Fruit fly (Drosophila melanogaster) whole organism, embryonic: ENCODE measurements around the gene CG10165.
A peak's percentile ranks its signal among the peaks of the same experiment; 100 is the strongest.

Experiments
- Aef1 ChIP-seq: fragments of 200-800 bp; sonication (Bioruptor generic); IDR thresholded peaks from 3 replicates; pipeline ENCODE4 v1.3.6; 2022; ENCODE audit warnings: missing biosample characterization, missing genetic modification characterization
- Awh ChIP-seq: fragments of 200-800 bp; sonication (Bioruptor generic); IDR thresholded peaks from 2 replicates; pipeline ENCODE4, ENCODE4 v1.3.6; 2022; ENCODE audit warnings: missing biosample characterization, missing genetic modification characterization
- CG10209 ChIP-seq: fragments of 200-800 bp; sonication (Bioruptor generic); optimal IDR thresholded peaks from 3 replicates; lab custom pipeline; 2017; ENCODE audit warnings: missing biosample characterization, mild to moderate bottlenecking, missing genetic modification characterization, missing genetic modification reagents
- CG10959 ChIP-seq: fragments of 200-800 bp; sonication (Bioruptor generic); IDR thresholded peaks from 2 replicates; pipeline ENCODE4 v1.3.6; 2022; ENCODE audit warnings: missing biosample characterization, missing genetic modification characterization
- CG10979 ChIP-seq: fragments of 200-800 bp; sonication (Bioruptor generic); optimal IDR thresholded peaks from 2 replicates; lab custom pipeline; 2018; ENCODE audit warnings: missing biosample characterization, mild to moderate bottlenecking, missing genetic modification characterization, moderate library complexity
- CG11696 ChIP-seq: fragments of 200-800 bp; sonication (Bioruptor generic); IDR thresholded peaks from 2 replicates; pipeline ENCODE4 v1.3.6; 2022; ENCODE audit warnings: missing biosample characterization, missing genetic modification characterization
- CG16815 ChIP-seq: fragments of 200-800 bp; sonication (Bioruptor generic); optimal IDR thresholded peaks from 3 replicates; lab custom pipeline; 2017; ENCODE audit warnings: missing biosample characterization, mild to moderate bottlenecking, missing genetic modification characterization
- CG17186 ChIP-seq: fragments of 200-800 bp; sonication (Bioruptor generic); optimal IDR thresholded peaks from 3 replicates; lab custom pipeline; 2017; ENCODE audit warnings: missing biosample characterization, missing genetic modification reagents, missing genetic modification characterization
- CG18764 ChIP-seq: fragments of 200-800 bp; sonication (Bioruptor generic); optimal IDR thresholded peaks from 3 replicates; lab custom pipeline; 2016; ENCODE audit warnings: missing biosample characterization, missing genetic modification characterization
- CG30403 ChIP-seq: fragments of 200-800 bp; sonication (Bioruptor generic); optimal IDR thresholded peaks from 3 replicates; lab custom pipeline; 2016; ENCODE audit warnings: missing biosample characterization, missing genetic modification characterization
- CG31365 ChIP-seq: fragments of 200-800 bp; sonication (Bioruptor generic); optimal IDR thresholded peaks from 2 replicates; lab custom pipeline; 2018; ENCODE audit warnings: missing biosample characterization, mild to moderate bottlenecking, missing genetic modification characterization
- CG33213 ChIP-seq: fragments of 200-800 bp; sonication (Bioruptor generic); optimal IDR thresholded peaks from 3 replicates; lab custom pipeline; 2016; ENCODE audit warnings: missing biosample characterization, missing genetic modification characterization
- CG34224 ChIP-seq: fragments of 200-800 bp; sonication (Bioruptor generic); IDR thresholded peaks from 3 replicates; pipeline ENCODE4 v1.3.6; 2022; ENCODE audit warnings: missing biosample characterization, missing genetic modification characterization; ENCODE audit not compliant: partially characterized antibody
- CG4617 ChIP-seq: fragments of 200-800 bp; sonication (Bioruptor generic); optimal IDR thresholded peaks from 3 replicates; lab custom pipeline; 2016; ENCODE audit warnings: missing biosample characterization, missing genetic modification characterization, borderline replicate concordance
- CG6272 ChIP-seq: fragments of 200-800 bp; sonication (Bioruptor generic); IDR thresholded peaks from 2 replicates; pipeline ENCODE4 v1.3.6; 2022; ENCODE audit warnings: missing biosample characterization, missing genetic modification characterization
- CG6765 ChIP-seq: fragments of 200-800 bp; sonication (Bioruptor generic); optimal IDR thresholded peaks from 3 replicates; lab custom pipeline; 2017; ENCODE audit warnings: missing biosample characterization, mild to moderate bottlenecking, missing genetic modification characterization
- CG6854 ChIP-seq: fragments of 200-800 bp; sonication (Bioruptor generic); optimal IDR thresholded peaks from 3 replicates; lab custom pipeline; 2017; ENCODE audit warnings: missing biosample characterization, mild to moderate bottlenecking, missing genetic modification characterization
- CG7556 ChIP-seq: fragments of 200-800 bp; sonication (Bioruptor generic); optimal IDR thresholded peaks from 2 replicates; lab custom pipeline; 2017; ENCODE audit warnings: missing biosample characterization, mild to moderate bottlenecking, missing genetic modification characterization
- CG8290 ChIP-seq, 3 experiments: fragments of 200-800 bp; sonication (Bioruptor generic); optimal IDR thresholded peaks; 2 replicates each; lab custom pipeline; 2016 to 2019; ENCODE audit warnings: missing biosample characterization in 3 of 3, missing genetic modification characterization in 3 of 3, mild to moderate bottlenecking in 2 of 3, moderate library complexity in 1 of 3
- CG8478 ChIP-seq: fragments of >200 bp; optimal IDR thresholded peaks from 2 replicates; lab custom pipeline; 2018
- CTCF ChIP-seq: fragments of 200-800 bp; sonication (Bioruptor generic); optimal IDR thresholded peaks from 2 replicates; lab custom pipeline; 2017; ENCODE audit warnings: missing biosample characterization, mild to moderate bottlenecking, missing genetic modification characterization, moderate library complexity
- CkIIα-i1 ChIP-seq: fragments of 200-800 bp; sonication (Bioruptor generic); IDR thresholded peaks from 2 replicates; pipeline ENCODE4 v1.3.6; 2022; ENCODE audit warnings: missing biosample characterization, missing genetic modification characterization
- D19B ChIP-seq: fragments of 200-800 bp; sonication (Bioruptor generic); optimal IDR thresholded peaks from 2 replicates; lab custom pipeline; 2017; ENCODE audit warnings: missing biosample characterization, mild to moderate bottlenecking, missing genetic modification characterization
- Dad ChIP-seq: fragments of 200-800 bp; sonication (Bioruptor generic); optimal IDR thresholded peaks from 3 replicates; lab custom pipeline; 2016; ENCODE audit warnings: missing biosample characterization, missing genetic modification characterization
- Ets65A ChIP-seq: fragments of 200-800 bp; sonication (Bioruptor generic); peaks from one replicate; lab custom pipeline; 2016; ENCODE audit warnings: missing biosample characterization, missing genetic modification characterization
- H15 ChIP-seq: fragments of 200-800 bp; sonication (Bioruptor generic); IDR thresholded peaks from 3 replicates; pipeline ENCODE4 v1.3.6; 2022; ENCODE audit warnings: missing biosample characterization, missing genetic modification characterization
- HHEX ChIP-seq: fragments of 200-800 bp; sonication (Bioruptor generic); optimal IDR thresholded peaks from 3 replicates; lab custom pipeline; 2017; ENCODE audit warnings: missing biosample characterization, mild to moderate bottlenecking, missing genetic modification characterization, missing genetic modification reagents
- Lim3 ChIP-seq: fragments of 200-800 bp; sonication (Bioruptor generic); IDR thresholded peaks from 2 replicates; pipeline ENCODE4 v1.3.6; 2022; ENCODE audit warnings: missing biosample characterization, missing genetic modification characterization
- NC2α ChIP-seq: fragments of 200-800 bp; sonication (Bioruptor generic); optimal IDR thresholded peaks from 2 replicates; lab custom pipeline; 2016; ENCODE audit warnings: missing biosample characterization, missing genetic modification characterization
- Ptx1 ChIP-seq: fragments of 200-800 bp; sonication (Bioruptor generic); IDR thresholded peaks from 2 replicates; pipeline ENCODE4 v1.3.6; 2022; ENCODE audit warnings: missing biosample characterization, missing genetic modification characterization
- Stat92E ChIP-seq, 3 experiments: fragments of >200 bp in 2 of 3; fragments of 200-800 bp in 1 of 3; sonication (Bioruptor generic) in 1 of 3; optimal IDR thresholded peaks; 2 replicates each; lab custom pipeline; 2017 to 2019; ENCODE audit warnings: missing biosample characterization in 3 of 3, missing genetic modification characterization in 3 of 3, mild to moderate bottlenecking in 1 of 3, moderate library complexity in 1 of 3
- bcd ChIP-seq: fragments of 200-800 bp; sonication (Bioruptor generic); optimal IDR thresholded peaks from 2 replicates; lab custom pipeline; 2017; ENCODE audit warnings: missing biosample characterization, mild to moderate bottlenecking, missing genetic modification characterization
- cato ChIP-seq: fragments of 200-800 bp; sonication (Bioruptor generic); optimal IDR thresholded peaks from 2 replicates; lab custom pipeline; 2016; ENCODE audit warnings: missing biosample characterization, missing genetic modification characterization, borderline replicate concordance
- ci ChIP-seq: fragments of 200-800 bp; sonication (Bioruptor generic); IDR thresholded peaks from 3 replicates; pipeline ENCODE4 v1.3.6; 2022; ENCODE audit warnings: missing biosample characterization, missing genetic modification characterization
- ems ChIP-seq: fragments of 200-800 bp; sonication (Bioruptor generic); optimal IDR thresholded peaks from 3 replicates; lab custom pipeline; 2016; ENCODE audit warnings: missing biosample characterization, missing genetic modification characterization
- en ChIP-seq: fragments of 200-800 bp; sonication (Bioruptor generic); optimal IDR thresholded peaks from 2 replicates; lab custom pipeline; 2016; ENCODE audit warnings: missing biosample characterization, missing genetic modification characterization
- fd3F ChIP-seq: fragments of 200-800 bp; sonication (Bioruptor generic); optimal IDR thresholded peaks from 2 replicates; lab custom pipeline; 2018; ENCODE audit warnings: missing biosample characterization, mild to moderate bottlenecking, missing genetic modification characterization, moderate library complexity
- gcm2 ChIP-seq: fragments of 200-800 bp; sonication (Bioruptor generic); optimal IDR thresholded peaks from 2 replicates; lab custom pipeline; 2016; ENCODE audit warnings: missing biosample characterization, missing genetic modification characterization
- jing ChIP-seq: fragments of 200-800 bp; sonication (Bioruptor generic); optimal IDR thresholded peaks from 2 replicates; lab custom pipeline; 2018; ENCODE audit warnings: missing biosample characterization, mild to moderate bottlenecking, missing genetic modification characterization
- jumu ChIP-seq: fragments of 200-800 bp; sonication (Bioruptor generic); optimal IDR thresholded peaks from 3 replicates; lab custom pipeline; 2016; ENCODE audit warnings: missing biosample characterization, missing genetic modification characterization
- mirr ChIP-seq: fragments of 200-800 bp; sonication (Bioruptor generic); optimal IDR thresholded peaks from 3 replicates; lab custom pipeline; 2018; ENCODE audit warnings: missing biosample characterization, mild to moderate bottlenecking, missing genetic modification characterization
- nerfin-1 ChIP-seq: fragments of 200-800 bp; sonication (Bioruptor generic); optimal IDR thresholded peaks from 3 replicates; lab custom pipeline; 2019; ENCODE audit warnings: missing biosample characterization, mild to moderate bottlenecking, missing genetic modification characterization, moderate library complexity
- nerfin-2 ChIP-seq: fragments of 200-800 bp; sonication (Bioruptor generic); IDR thresholded peaks from 2 replicates; pipeline ENCODE4 v1.3.6; 2022; ENCODE audit warnings: missing biosample characterization, missing genetic modification characterization; ENCODE audit not compliant: partially characterized antibody
- odd ChIP-seq: fragments of 200-800 bp; sonication (Bioruptor generic); optimal IDR thresholded peaks from 2 replicates; lab custom pipeline; 2017; ENCODE audit warnings: missing biosample characterization, mild to moderate bottlenecking, missing genetic modification characterization
- pnt ChIP-seq: fragments of 200-800 bp; sonication (Bioruptor generic); optimal IDR thresholded peaks from 3 replicates; lab custom pipeline; 2016; ENCODE audit warnings: missing biosample characterization, missing genetic modification characterization
- sc ChIP-seq, 3 experiments: fragments of >200 bp in 2 of 3; fragments of 200-800 bp in 1 of 3; sonication (Bioruptor generic) in 1 of 3; optimal IDR thresholded peaks; 2 replicates in 2 of 3; 3 replicates in 1 of 3; lab custom pipeline; 2017; ENCODE audit warnings: mild to moderate bottlenecking in 1 of 3, missing biosample characterization in 1 of 3, missing genetic modification characterization in 1 of 3, missing genetic modification reagents in 1 of 3
- shn ChIP-seq: fragments of 200-800 bp; sonication (Bioruptor generic); optimal IDR thresholded peaks from 3 replicates; lab custom pipeline; 2016; ENCODE audit warnings: missing biosample characterization, missing genetic modification characterization
- tgo ChIP-seq: fragments of 200-800 bp; sonication (Bioruptor generic); IDR thresholded peaks from 3 replicates; pipeline ENCODE4 v1.3.6; 2022; ENCODE audit warnings: missing biosample characterization, missing genetic modification characterization
- trem ChIP-seq: fragments of 200-800 bp; optimal IDR thresholded peaks from 3 replicates; lab custom pipeline; 2019; ENCODE audit warnings: missing biosample characterization, mild to moderate bottlenecking, missing genetic modification characterization, moderate library complexity
- tx ChIP-seq: fragments of 200-800 bp; sonication (Bioruptor generic); optimal IDR thresholded peaks from 2 replicates; lab custom pipeline; 2016; ENCODE audit warnings: missing biosample characterization, missing genetic modification characterization
- usp ChIP-seq: fragments of >200 bp; optimal IDR thresholded peaks from 2 replicates; lab custom pipeline; 2017; ENCODE audit warnings: missing biosample characterization, missing genetic modification characterization

The CG10165 gene

dm6 chr2L:19508361-19508918, 21.7 kb downstream of the CG10165 start, which contains the start of gene cyst (continued):
- TF ChIP-seq tgo (no peak), CG31365 (tag; lab: Kevin White, UChicago) (no peak), ems (GFP tag; lab: Kevin White, UChicago) (no peak), NC2α (GFP tag; lab: Kevin White, UChicago) (no peak), nerfin-2 (peak; percentile 90), tx (GFP tag; lab: Kevin White, UChicago) (peak; percentile 24), Dad (GFP tag; lab: Kevin White, UChicago) (peak; percentile 66), D19B (GFP tag; lab: Kevin White, UChicago) (no peak), CG10959 (GFP tag; lab: Robert Waterston, UW) (no peak), H15 (no peak), en (peak; percentile 20), odd (GFP tag; lab: Kevin White, UChicago) (no peak), CG10979 (tag; lab: Kevin White, UChicago) (no peak), CG7556 (GFP tag; lab: Kevin White, UChicago) (no peak), CG10209 (GFP tag; lab: Kevin White, UChicago) (no peak), shn (GFP tag; lab: Kevin White, UChicago) (peak; percentile 2), sc (optimal IDR thresholded peaks at IDR 0.05; lab: Kevin White, UChicago) (no peak), sc (GFP tag; optimal IDR thresholded peaks at IDR 0.05; lab: Kevin White, UChicago) (no peak), cato (GFP tag; lab: Kevin White, UChicago) (no peak), pnt (GFP tag; lab: Kevin White, UChicago) (no peak), usp (GFP tag; lab: Kevin White, UChicago) (no peak), Stat92E (GFP tag; optimal IDR thresholded peaks at IDR 0.05; lab: Kevin White, UChicago) (no peak), CkIIα-i1 (no peak), CG11696 (GFP tag; lab: Robert Waterston, UW) (no peak), fd3F (GFP tag; lab: Kevin White, UChicago) (no peak), CG30403 (GFP tag; lab: Kevin White, UChicago) (peak; percentile 43), CG17186 (peak; percentile 86), gcm2 (GFP tag; lab: Kevin White, UChicago) (no peak), CTCF (GFP tag; lab: Kevin White, UChicago) (peak; percentile 18), bcd (GFP tag; lab: Kevin White, UChicago) (no peak), trem (tag; lab: Kevin White, UChicago) (peak; percentile 72), CG4617 (peak; percentile 91), jumu (GFP tag; lab: Kevin White, UChicago) (peak; percentile 42), CG16815 (no peak), CG8478 (lab: Kevin White, UChicago) (peak; percentile 83), HHEX (no peak), Lim3 (GFP tag; lab: Robert Waterston, UW) (no peak), CG33213 (peak; percentile 69), Ets65A (GFP tag; lab: Kevin White, UChicago) (peak; percentile 96), Awh (GFP tag; lab: Robert Waterston, UW) (no peak), Ptx1 (GFP tag; lab: Robert Waterston, UW) (peak; percentile 28; the same call in 1 of the 2 replicates), CG34224 (GFP tag; lab: Robert Waterston, UW) (peak; percentile 95), ci (GFP tag; lab: Robert Waterston, UW) (0 out of 3 replicates have a peak, but pooled peaks have one; percentile 34), mirr (GFP tag; lab: Kevin White, UChicago) (no peak), CG6854 (GFP tag; lab: Kevin White, UChicago) (peak; percentile 1), CG8290 (GFP tag; optimal IDR thresholded peaks at IDR 0.05; lab: Kevin White, UChicago) (no peak), CG8290 (tag; optimal IDR thresholded peaks at IDR 0.05; lab: Kevin White, UChicago) (no peak), CG6765 (GFP tag; lab: Kevin White, UChicago) (no peak), jing (no peak), nerfin-1 (peak; percentile 64), Aef1 (GFP tag; lab: Robert Waterston, UW) (peak; percentile 21; the same call in 1 of the 3 replicates), CG18764 (GFP tag; lab: Kevin White, UChicago) (no peak), CG6272 (GFP tag; lab: Robert Waterston, UW) (peak; percentile 40; the same call in 1 of the 2 replicates)
